Worm (Caenorhabditis elegans) whole organism, L4 larva: ENCODE results near the gene cnd-1.

Experiments
- F44E2.7 ChIP-seq: fragments of 200-800 bp; sonication (Bioruptor generic); IDR thresholded peaks from 2 replicates; pipeline ENCODE4 v2.1.2; 2022; ENCODE audit warnings: missing genetic modification characterization, missing compliant biosample characterization
- T26A8.4 ChIP-seq: fragments of 200-800 bp; sonication (Bioruptor generic); IDR thresholded peaks from 2 replicates; pipeline ENCODE4 v1.3.6; 2022; ENCODE audit warnings: missing genetic modification characterization, missing compliant biosample characterization
- Y105C5A.15 ChIP-seq: fragments of 200-800 bp; sonication (Bioruptor generic); IDR thresholded peaks from 2 replicates; pipeline ENCODE4 v1.3.6; 2022; ENCODE audit warnings: missing genetic modification characterization, missing compliant biosample characterization
- Y5F2A.4 ChIP-seq: fragments of 200-800 bp; sonication (Bioruptor generic); optimal IDR thresholded peaks from 2 replicates; lab custom pipeline; 2018; ENCODE audit warnings: mild to moderate bottlenecking, missing genetic modification characterization, missing compliant biosample characterization
- Y75B8A.6 ChIP-seq: fragments of 200-800 bp; sonication (Bioruptor generic); IDR thresholded peaks from 2 replicates; pipeline ENCODE4 v1.3.6; 2022; ENCODE audit warnings: missing genetic modification reagents, missing genetic modification characterization, missing compliant biosample characterization
- ZK546.5 ChIP-seq, 2 experiments: sonication (generic microtip); optimal IDR thresholded peaks; 2 replicates each; lab custom pipeline; 2017; ENCODE audit warnings: missing biosample characterization in 2 of 2, missing genetic modification characterization in 2 of 2
- aha-1 ChIP-seq: fragments of 150-350 bp; peaks from one replicate; lab custom pipeline; 2014; ENCODE audit warnings: missing biosample characterization, missing genetic modification characterization
- ama-1 ChIP-seq: fragments of 150-350 bp; optimal IDR thresholded peaks from 2 replicates; lab custom pipeline; 2014; ENCODE audit warnings: inconsistent platforms, mixed read lengths
- arid-1 ChIP-seq: fragments of 200-800 bp; sonication (Bioruptor generic); conservative IDR thresholded peaks from 2 replicates; pipeline ENCODE4 v1.3.6; 2022; ENCODE audit warnings: missing genetic modification reagents, missing genetic modification characterization, missing compliant biosample characterization
- ceh-28 ChIP-seq: fragments of 150-350 bp; optimal IDR thresholded peaks from 2 replicates; lab custom pipeline; 2014; ENCODE audit warnings: missing biosample characterization, missing genetic modification reagents, missing genetic modification characterization
- ceh-32 ChIP-seq: sonication (generic microtip); optimal IDR thresholded peaks from 2 replicates; lab custom pipeline; 2016; ENCODE audit warnings: mild to moderate bottlenecking, missing genetic modification characterization, missing compliant biosample characterization; ENCODE audit not compliant: poor library complexity
- ceh-44 ChIP-seq: fragments of 200-800 bp; sonication (Bioruptor generic); IDR thresholded peaks from 2 replicates; pipeline ENCODE4 v1.3.6; 2022; ENCODE audit warnings: missing genetic modification reagents, missing genetic modification characterization, missing compliant biosample characterization
- ceh-62 ChIP-seq: sonication (generic microtip); optimal IDR thresholded peaks from 2 replicates; lab custom pipeline; 2017; ENCODE audit warnings: missing biosample characterization, missing genetic modification characterization
- cey-2 ChIP-seq: sonication (generic microtip); optimal IDR thresholded peaks from 3 replicates; lab custom pipeline; 2017; ENCODE audit warnings: missing genetic modification characterization, mild to moderate bottlenecking, missing compliant biosample characterization, antibody characterized with exemption, borderline replicate concordance; ENCODE audit not compliant: insufficient read depth
- ctbp-1 ChIP-seq: fragments of 200-800 bp; sonication (Bioruptor generic); IDR thresholded peaks from 2 replicates; pipeline ENCODE4 v1.3.6; 2022; ENCODE audit warnings: missing genetic modification reagents, missing genetic modification characterization, missing compliant biosample characterization
- daf-16 ChIP-seq, 3 experiments: sonication (generic microtip); optimal IDR thresholded peaks; 2 replicates each; lab custom pipeline; 2016 to 2017; ENCODE audit warnings: missing genetic modification characterization in 3 of 3, missing genetic modification reagents in 3 of 3, mild to moderate bottlenecking in 2 of 3, missing compliant biosample characterization in 2 of 3, missing biosample characterization in 1 of 3, moderate library complexity in 1 of 3
- daf-8 ChIP-seq: fragments of 200-800 bp; sonication (Bioruptor generic); IDR thresholded peaks from 2 replicates; pipeline ENCODE4 v1.3.6; 2022; ENCODE audit warnings: missing genetic modification characterization, missing compliant biosample characterization
- dmd-6 ChIP-seq: fragments of 200-800 bp; sonication (Bioruptor generic); IDR thresholded peaks from 2 replicates; pipeline ENCODE4 v1.3.6; 2022; ENCODE audit warnings: missing genetic modification reagents, missing genetic modification characterization, missing compliant biosample characterization
- dmd-8 ChIP-seq: fragments of 200-800 bp; sonication (Bioruptor generic); IDR thresholded peaks from 2 replicates; pipeline ENCODE4 v1.3.6; 2022; ENCODE audit warnings: missing genetic modification characterization, missing compliant biosample characterization
- dmd-9 ChIP-seq: fragments of 200-800 bp; sonication (Bioruptor generic); IDR thresholded peaks from 2 replicates; pipeline ENCODE4 v1.3.6; 2022; ENCODE audit warnings: missing genetic modification reagents, missing genetic modification characterization, missing compliant biosample characterization
- dpl-1 ChIP-seq: fragments of 150-350 bp; optimal IDR thresholded peaks from 2 replicates; lab custom pipeline; 2014; ENCODE audit warnings: missing biosample characterization, missing genetic modification reagents, missing genetic modification characterization
- dve-1 ChIP-seq: sonication (generic microtip); optimal IDR thresholded peaks from 2 replicates; lab custom pipeline; 2017; ENCODE audit warnings: antibody characterized with exemption, mild to moderate bottlenecking, missing genetic modification characterization, missing compliant biosample characterization; ENCODE audit not compliant: insufficient read depth
- egl-27 ChIP-seq: sonication (generic microtip); optimal IDR thresholded peaks from 3 replicates; lab custom pipeline; 2017; ENCODE audit warnings: missing biosample characterization, missing genetic modification reagents, missing genetic modification characterization
- fos-1 ChIP-seq: fragments of 150-350 bp; optimal IDR thresholded peaks from 2 replicates; lab custom pipeline; 2014; ENCODE audit warnings: missing biosample characterization, missing genetic modification characterization
- gei-8 ChIP-seq: fragments of 200-800 bp; sonication (Bioruptor generic); optimal IDR thresholded peaks from 2 replicates; lab custom pipeline; 2018; ENCODE audit warnings: mild to moderate bottlenecking, missing genetic modification characterization, missing compliant biosample characterization
- hlh-11 ChIP-seq: fragments of 200-800 bp; sonication (Bioruptor generic); optimal IDR thresholded peaks from 2 replicates; lab custom pipeline; 2018; ENCODE audit warnings: mild to moderate bottlenecking, missing genetic modification characterization, missing compliant biosample characterization
- lin-1 ChIP-seq: fragments of 200-800 bp; sonication (Bioruptor generic); IDR thresholded peaks from 2 replicates; pipeline ENCODE4 v1.3.6; 2022; ENCODE audit warnings: missing genetic modification reagents, missing genetic modification characterization, missing compliant biosample characterization
- lin-29 ChIP-seq: fragments of 200-800 bp; sonication (Bioruptor generic); IDR thresholded peaks from 2 replicates; pipeline ENCODE4 v1.3.6; 2022; ENCODE audit warnings: missing genetic modification reagents, missing genetic modification characterization, missing compliant biosample characterization
- lsy-2 ChIP-seq, 2 experiments: fragments of 150-350 bp in 1 of 2; sonication (generic microtip) in 1 of 2; optimal IDR thresholded peaks; 2 replicates each; lab custom pipeline; 2014 to 2017; ENCODE audit warnings: missing biosample characterization in 2 of 2, missing genetic modification characterization in 2 of 2
- madf-9 ChIP-seq: fragments of 200-800 bp; sonication (Bioruptor generic); conservative IDR thresholded peaks from 2 replicates; pipeline ENCODE4 v1.3.6; 2022; ENCODE audit warnings: missing genetic modification reagents, missing genetic modification characterization, missing compliant biosample characterization
- mdt-29 ChIP-seq: fragments of 200-800 bp; sonication (Bioruptor generic); IDR thresholded peaks from 2 replicates; pipeline ENCODE4 v1.3.6; 2022; ENCODE audit warnings: missing genetic modification reagents, missing genetic modification characterization, missing compliant biosample characterization
- mxl-2 ChIP-seq: fragments of 200-800 bp; sonication (Bioruptor generic); conservative IDR thresholded peaks from 2 replicates; pipeline ENCODE4 v1.3.6; 2022; ENCODE audit warnings: missing genetic modification reagents, missing genetic modification characterization, missing compliant biosample characterization
- nhr-111 ChIP-seq: fragments of 200-800 bp; sonication (Bioruptor generic); optimal IDR thresholded peaks from 2 replicates; lab custom pipeline; 2018; ENCODE audit warnings: mild to moderate bottlenecking, missing genetic modification characterization, missing compliant biosample characterization
- nhr-41 ChIP-seq: fragments of 200-800 bp; sonication (Bioruptor generic); IDR thresholded peaks from 2 replicates; pipeline ENCODE4 v1.3.6; 2022; ENCODE audit warnings: missing genetic modification reagents, missing genetic modification characterization, missing compliant biosample characterization
- nhr-42 ChIP-seq: fragments of 200-800 bp; sonication (Bioruptor generic); IDR thresholded peaks from 2 replicates; pipeline ENCODE4 v1.3.6; 2022; ENCODE audit warnings: missing genetic modification characterization, missing compliant biosample characterization
- nhr-48 ChIP-seq: sonication (generic microtip); optimal IDR thresholded peaks from 2 replicates; lab custom pipeline; 2016; ENCODE audit warnings: mild to moderate bottlenecking, missing genetic modification characterization, missing compliant biosample characterization
- nhr-76 ChIP-seq: fragments of 150-350 bp; optimal IDR thresholded peaks from 2 replicates; lab custom pipeline; 2014; ENCODE audit warnings: missing biosample characterization, missing genetic modification characterization
- pha-4 ChIP-seq, 2 experiments: fragments of 150-350 bp in 1 of 2; fragments of 200-800 bp in 1 of 2; sonication (Bioruptor generic) in 1 of 2; IDR thresholded peaks in 1 of 2; optimal IDR thresholded peaks in 1 of 2; 2 replicates each; pipeline versions ENCODE4 v1.3.6 to Lab custom; 2014 to 2022; ENCODE audit warnings: missing genetic modification characterization in 2 of 2, missing genetic modification reagents in 2 of 2, missing biosample characterization in 1 of 2, missing compliant biosample characterization in 1 of 2
- php-3 ChIP-seq: fragments of 200-800 bp; sonication (Bioruptor generic); IDR thresholded peaks from 2 replicates; pipeline ENCODE4 v1.3.6; 2022; ENCODE audit warnings: missing genetic modification reagents, missing genetic modification characterization, missing compliant biosample characterization
- pqm-1 ChIP-seq: sonication (generic microtip); optimal IDR thresholded peaks from 2 replicates; lab custom pipeline; 2017; ENCODE audit warnings: missing biosample characterization, missing genetic modification characterization
- rbr-2 ChIP-seq: sonication (generic microtip); optimal IDR thresholded peaks from 2 replicates; lab custom pipeline; 2016; ENCODE audit warnings: missing genotype, missing genetic modification characterization, missing compliant biosample characterization
- unc-130 ChIP-seq: sonication (generic microtip); optimal IDR thresholded peaks from 2 replicates; lab custom pipeline; 2016; ENCODE audit warnings: missing genetic modification reagents, missing genetic modification characterization, missing compliant biosample characterization
- unc-39 ChIP-seq: sonication (generic microtip); optimal IDR thresholded peaks from 2 replicates; lab custom pipeline; 2017; ENCODE audit warnings: missing biosample characterization, missing genetic modification characterization
- unc-62 ChIP-seq, 3 experiments: fragments of 150-350 bp in 1 of 3; sonication (generic microtip); optimal IDR thresholded peaks in 2 of 3; peaks in 1 of 3; 1 replicate in 1 of 3; 2 replicates in 2 of 3; lab custom pipeline; 2014 to 2017; ENCODE audit warnings: missing biosample characterization in 3 of 3, missing genetic modification characterization in 3 of 3, missing genetic modification reagents in 3 of 3, missing genotype in 1 of 3
- zag-1 ChIP-seq: fragments of 150-350 bp; optimal IDR thresholded peaks from 2 replicates; lab custom pipeline; 2014; ENCODE audit warnings: missing biosample characterization, missing genetic modification characterization
- ztf-11 ChIP-seq: fragments of 150-350 bp; optimal IDR thresholded peaks from 2 replicates; lab custom pipeline; 2014; ENCODE audit warnings: missing biosample characterization, missing genetic modification characterization

The cnd-1 gene

DNA sequence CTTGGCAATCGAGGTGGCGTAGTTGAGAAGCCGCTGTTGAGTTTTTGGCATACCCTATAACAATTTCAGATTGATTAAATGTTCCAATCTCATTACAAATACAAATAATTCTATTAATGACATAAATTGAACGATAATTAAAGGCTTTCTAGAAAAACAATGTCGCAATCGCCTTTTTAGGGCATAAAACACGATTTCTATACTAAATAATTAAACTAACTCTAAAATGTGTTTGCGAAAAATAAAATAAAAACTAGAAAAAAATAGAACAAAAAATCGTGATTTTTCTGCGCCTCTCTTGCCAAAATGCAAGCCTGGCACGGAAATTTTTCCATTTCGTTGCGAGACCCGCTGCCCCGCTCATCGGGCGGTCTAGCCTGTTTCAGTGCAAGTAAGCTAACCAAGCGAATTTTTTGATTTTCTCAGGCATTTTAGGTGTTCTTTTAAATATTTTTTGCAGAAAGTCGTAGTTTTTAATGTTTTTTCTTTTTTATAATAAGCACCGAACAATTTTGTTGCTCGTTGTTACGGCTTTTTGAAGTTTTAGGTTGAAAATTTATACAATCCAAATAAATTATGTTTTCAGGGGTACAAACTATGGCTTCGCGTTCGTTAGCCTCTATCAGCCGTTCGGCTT is 16.5 kb downstream of the cnd-1 start, which contains the start of the genes C34E10.12, C34E10.10 and atp-2 (continued):
- peak; percentile 60; the same call in 1 of the 2 replicates for TF ChIP-seq T26A8.4 (GFP tag; lab: Robert Waterston, UW)
- no peak for TF ChIP-seq F44E2.7 (GFP tag; lab: Robert Waterston, UW)
- no peak for TF ChIP-seq nhr-111 (GFP tag; lab: Kevin White, UChicago)
- no peak for TF ChIP-seq ceh-62 (tag; lab: Kevin White, UChicago)
- TF ChIP-seq zag-1 (tag; lab: Kevin White, UChicago): no peak
- peak; percentile 81 for TF ChIP-seq dpl-1 (GFP tag; lab: Kevin White, UChicago)
- TF ChIP-seq ceh-32: no peak
- no peak for TF ChIP-seq ztf-11
- TF ChIP-seq fos-1 (tag; lab: Kevin White, UChicago): no peak
- peak; percentile 96 for TF ChIP-seq aha-1 (tag; lab: Kevin White, UChicago)
- no peak for TF ChIP-seq mdt-29 (GFP tag; lab: Robert Waterston, UW)
- TF ChIP-seq daf-8 (GFP tag; lab: Robert Waterston, UW): no peak
- TF ChIP-seq Y75B8A.6 (GFP tag; lab: Robert Waterston, UW): no peak
- no peak for TF ChIP-seq unc-39 (tag; lab: Kevin White, UChicago)
- TF ChIP-seq ctbp-1 (GFP tag; lab: Robert Waterston, UW): no peak
- TF ChIP-seq lin-29: no peak
- TF ChIP-seq egl-27 (tag; lab: Kevin White, UChicago): no peak
- no peak for TF ChIP-seq ceh-44 (GFP tag; lab: Robert Waterston, UW)
- TF ChIP-seq nhr-41 (GFP tag; lab: Robert Waterston, UW): no peak
- TF ChIP-seq php-3 (GFP tag; lab: Robert Waterston, UW): no peak
- peak; percentile 77 for TF ChIP-seq unc-130
- TF ChIP-seq cey-2 (tag; lab: Kevin White, UChicago): no peak
- TF ChIP-seq ZK546.5 (tag; optimal IDR thresholded peaks at IDR 0.05; lab: Kevin White, UChicago): no peak
- TF ChIP-seq gei-8: no peak
- TF ChIP-seq dmd-6: peak; percentile 44; the same call in 1 of the 2 replicates

DNA sequence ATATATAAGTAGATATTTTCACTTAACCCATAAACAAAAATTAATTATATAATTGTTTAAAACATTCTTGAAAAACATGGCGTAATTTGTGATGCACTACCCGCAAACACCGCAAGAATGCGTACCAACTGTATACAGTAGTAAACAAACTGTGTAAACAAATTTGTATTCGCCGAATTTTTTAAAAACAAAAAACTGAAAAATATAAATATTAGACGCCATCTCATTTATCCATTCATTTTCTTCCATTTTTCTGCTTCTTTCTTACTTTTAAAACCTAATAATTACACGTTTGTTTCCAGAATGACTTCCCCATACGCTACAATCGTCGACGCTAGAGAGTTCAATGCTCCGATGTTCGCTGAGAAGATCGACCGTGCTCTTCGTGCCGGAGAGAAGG is 19.1 kb downstream of the cnd-1 start, which contains the start of gene nex-1:
Gene nex-1 (plus strand): TSS at position 301 of the 400 bp plus-strand sequence.
- TF ChIP-seq unc-62 (GFP tag; optimal IDR thresholded peaks at IDR 0.05 in 1 of 2; lab: Kevin White, UChicago): peak in 1 of 2 experiments; percentile 23
- no peak for TF ChIP-seq unc-62 (tag; optimal IDR thresholded peaks at IDR 0.05; lab: Kevin White, UChicago)
- no peak for TF ChIP-seq mxl-2 (GFP tag; lab: Robert Waterston, UW)

DNA sequence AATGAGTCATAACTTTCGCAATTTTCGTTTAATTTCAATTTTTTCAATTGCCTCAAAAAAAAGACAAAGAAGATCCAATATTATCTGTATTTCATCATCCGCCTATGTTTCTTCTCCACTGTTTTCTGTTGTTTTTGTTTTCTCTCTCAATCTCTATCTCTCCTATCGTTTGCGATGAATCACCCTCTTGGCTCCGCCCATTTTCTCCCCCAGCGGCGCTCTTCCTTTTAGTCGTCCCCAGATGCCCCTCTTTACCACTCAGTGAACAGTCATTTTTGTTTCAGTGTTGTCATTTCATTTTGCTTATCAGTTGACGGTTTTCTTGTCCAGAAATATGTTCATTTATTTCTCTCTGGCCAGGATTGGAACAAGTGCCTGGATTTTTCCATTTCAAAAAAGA is 19.5 kb downstream of the cnd-1 start:
- TF ChIP-seq madf-9 (GFP tag; lab: Robert Waterston, UW): 0 out of 2 replicates have a peak, but pooled peaks have one; percentile 18
- TF ChIP-seq ceh-28 (tag; lab: Kevin White, UChicago): no peak
- peak; percentile 36 for TF ChIP-seq pqm-1 (tag; lab: Kevin White, UChicago)
- no peak for TF ChIP-seq arid-1 (GFP tag; lab: Robert Waterston, UW)
- TF ChIP-seq daf-16 (GFP tag; optimal IDR thresholded peaks at IDR 0.05; lab: Kevin White, UChicago): no peak
- TF ChIP-seq daf-16 (tag; optimal IDR thresholded peaks at IDR 0.05; lab: Kevin White, UChicago): peak; percentile 73
- TF ChIP-seq Y105C5A.15 (GFP tag; lab: Robert Waterston, UW): no peak
- no peak for TF ChIP-seq nhr-111 (GFP tag; lab: Kevin White, UChicago)
- peak in 1 of 2 experiments; percentile 21 for TF ChIP-seq lsy-2 (tag; optimal IDR thresholded peaks at IDR 0.05; lab: Kevin White, UChicago)
- TF ChIP-seq Y5F2A.4: no peak
- peak; percentile 36 for TF ChIP-seq hlh-11 (tag; lab: Kevin White, UChicago)
- TF ChIP-seq pha-4 (GFP tag; IDR thresholded peaks at IDR 0.05; lab: Robert Waterston, UW): no peak
- peak; percentile 44 for TF ChIP-seq pha-4 (tag; optimal IDR thresholded peaks at IDR 0.05; lab: Kevin White, UChicago)
- TF ChIP-seq rbr-2 (tag; lab: Kevin White, UChicago): no peak
- TF ChIP-seq dmd-8 (GFP tag; lab: Robert Waterston, UW): no peak
- TF ChIP-seq ama-1: peak; percentile 51
- no peak for TF ChIP-seq nhr-48
- peak; percentile 81 for TF ChIP-seq dve-1 (tag; lab: Kevin White, UChicago)
- no peak for TF ChIP-seq zag-1 (tag; lab: Kevin White, UChicago)
- TF ChIP-seq dmd-9 (GFP tag; lab: Robert Waterston, UW): no peak
- TF ChIP-seq ceh-32: no peak
- no peak for TF ChIP-seq lin-1 (GFP tag; lab: Robert Waterston, UW)
- no peak for TF ChIP-seq nhr-76
- TF ChIP-seq dpl-1 (GFP tag; lab: Kevin White, UChicago): peak; percentile 1
- no peak for TF ChIP-seq nhr-42 (GFP tag; lab: Robert Waterston, UW)
